Fruit fly (Drosophila melanogaster): ENCODE data around the gene CG42263.

CG42263 gene

dm6 chr3L:19951035-19951434, 4.6 kb downstream of the CG42263 start, which contains the start of gene CG32219:
CG32219 (minus strand) TSS chr3L:19951135.
- no peak for TF ChIP-seq Mnt (GFP tag; optimal IDR thresholded peaks at IDR 0.05)
- TF ChIP-seq Crg-1 (GFP tag; optimal IDR thresholded peaks at IDR 0.05) = no peak
- no peak for TF ChIP-seq cnc (optimal IDR thresholded peaks at IDR 0.05)
- TF ChIP-seq CG14711 (tag; optimal IDR thresholded peaks at IDR 0.05) = no peak

- TF ChIP-seq pad (GFP tag; optimal IDR thresholded peaks at IDR 0.05) (no peak), CG5204 (GFP tag; optimal IDR thresholded peaks at IDR 0.05) (no peak), ovo (GFP tag; optimal IDR thresholded peaks at IDR 0.05) (no peak), CG7101 (tag; optimal IDR thresholded peaks at IDR 0.05) (no peak), cnc (optimal IDR thresholded peaks at IDR 0.05) (no peak), Mnt (GFP tag; optimal IDR thresholded peaks at IDR 0.05) (no peak), Hr96 (GFP tag; optimal IDR thresholded peaks at IDR 0.05) (no peak), cic (GFP tag; optimal IDR thresholded peaks at IDR 0.05) (no peak), CG14711 (tag; optimal IDR thresholded peaks at IDR 0.05) (no peak)
Observed at dm6 chr3L:19945469-19945868, 10.1 kb downstream of the CG42263 start.

- TF ChIP-seq ovo (GFP tag; optimal IDR thresholded peaks at IDR 0.05) (no peak), Clk (GFP tag; optimal IDR thresholded peaks at IDR 0.05) (no peak), CG7101 (tag; optimal IDR thresholded peaks at IDR 0.05) (no peak), tj (GFP tag; optimal IDR thresholded peaks at IDR 0.05) (no peak), Hr96 (GFP tag; optimal IDR thresholded peaks at IDR 0.05) (no peak), kay (GFP tag; ENCODE audit: borderline replicate concordance) (peak; percentile 93), Mnt (GFP tag; optimal IDR thresholded peaks at IDR 0.05) (no peak)
Observed at dm6 chr3L:19941162-19941561, 14.4 kb downstream of the CG42263 start.

- no peak for TF ChIP-seq CG7101 (tag; optimal IDR thresholded peaks at IDR 0.05)
- TF ChIP-seq CG33017 (tag; optimal IDR thresholded peaks at IDR 0.05) = peak; percentile 26
- TF ChIP-seq CG14711 (tag; optimal IDR thresholded peaks at IDR 0.05) = peak; percentile 41
Observed at dm6 chr3L:19940349-19940748, 15.2 kb downstream of the CG42263 start.

- TF ChIP-seq CG7045 (GFP tag; optimal IDR thresholded peaks at IDR 0.05) = peak; percentile 52
- no peak for TF ChIP-seq Crg-1 (GFP tag; optimal IDR thresholded peaks at IDR 0.05)
- peak; percentile 24 for TF ChIP-seq bab1 (GFP tag; optimal IDR thresholded peaks at IDR 0.05)
- peak; percentile 68 for TF ChIP-seq Mnt (GFP tag; optimal IDR thresholded peaks at IDR 0.05)
- TF ChIP-seq cnc (optimal IDR thresholded peaks at IDR 0.05) = no peak
- TF ChIP-seq CG7101 (tag; optimal IDR thresholded peaks at IDR 0.05) = no peak
- TF ChIP-seq toe (GFP tag; optimal IDR thresholded peaks at IDR 0.05) = peak; percentile 19
- TF ChIP-seq tj (GFP tag; optimal IDR thresholded peaks at IDR 0.05) = peak; percentile 34
- TF ChIP-seq pad (GFP tag; optimal IDR thresholded peaks at IDR 0.05) = no peak
- TF ChIP-seq CG33017 (tag; optimal IDR thresholded peaks at IDR 0.05) = peak; percentile 36
- no peak for TF ChIP-seq CG5204 (GFP tag; optimal IDR thresholded peaks at IDR 0.05)
- peak; percentile 64 for TF ChIP-seq cic (GFP tag; optimal IDR thresholded peaks at IDR 0.05)
- TF ChIP-seq CG14711 (tag; optimal IDR thresholded peaks at IDR 0.05) = peak; percentile 14
- TF ChIP-seq CG1620 (GFP tag; optimal IDR thresholded peaks at IDR 0.05) = no peak
- TF ChIP-seq CG12768 (GFP tag; optimal IDR thresholded peaks at IDR 0.05) = peak; percentile 56
- no peak for TF ChIP-seq Clk (GFP tag; optimal IDR thresholded peaks at IDR 0.05)
- TF ChIP-seq ovo (GFP tag; optimal IDR thresholded peaks at IDR 0.05) = no peak
- TF ChIP-seq Hr96 (GFP tag; optimal IDR thresholded peaks at IDR 0.05) = peak; percentile 18
- TF ChIP-seq CG11617 (GFP tag; optimal IDR thresholded peaks at IDR 0.05) = peak; percentile 40
- peak; percentile 29 for TF ChIP-seq kay (GFP tag; ENCODE audit: borderline replicate concordance)
Observed at dm6 chr3L:19939024-19939423, 16.6 kb downstream of the CG42263 start, which contains the start of gene Ac76E. Ac76E (plus strand) TSS chr3L:19939287.

dm6 chr3L:19932917-19933316, 22.7 kb downstream of the CG42263 start:
- TF ChIP-seq toe (GFP tag; optimal IDR thresholded peaks at IDR 0.05) (no peak), CG7045 (GFP tag; optimal IDR thresholded peaks at IDR 0.05) (peak; percentile 66), bab1 (GFP tag; optimal IDR thresholded peaks at IDR 0.05) (no peak), Mnt (GFP tag; optimal IDR thresholded peaks at IDR 0.05) (peak; percentile 39), Crg-1 (GFP tag; optimal IDR thresholded peaks at IDR 0.05) (peak; percentile 71), CG5204 (GFP tag; optimal IDR thresholded peaks at IDR 0.05) (no peak), CG33017 (tag; optimal IDR thresholded peaks at IDR 0.05) (peak; percentile 36), CG14711 (tag; optimal IDR thresholded peaks at IDR 0.05) (peak; percentile 19), ovo (GFP tag; optimal IDR thresholded peaks at IDR 0.05) (peak; percentile 25), CG11617 (GFP tag; optimal IDR thresholded peaks at IDR 0.05) (peak; percentile 54), kay (GFP tag; ENCODE audit: borderline replicate concordance) (peak; percentile 78), cic (GFP tag; optimal IDR thresholded peaks at IDR 0.05) (peak; percentile 72), Clk (GFP tag; optimal IDR thresholded peaks at IDR 0.05) (peak; percentile 4), cnc (optimal IDR thresholded peaks at IDR 0.05) (no peak), CG7101 (tag; optimal IDR thresholded peaks at IDR 0.05) (peak; percentile 39), CG12768 (GFP tag; optimal IDR thresholded peaks at IDR 0.05) (peak; percentile 74), CG1620 (GFP tag; optimal IDR thresholded peaks at IDR 0.05) (peak; percentile 19), pad (GFP tag; optimal IDR thresholded peaks at IDR 0.05) (peak; percentile 21), tj (GFP tag; optimal IDR thresholded peaks at IDR 0.05) (peak; percentile 15), Hr96 (GFP tag; optimal IDR thresholded peaks at IDR 0.05) (no peak)

- TF ChIP-seq cnc (optimal IDR thresholded peaks at IDR 0.05) (no peak), bab1 (GFP tag; optimal IDR thresholded peaks at IDR 0.05) (no peak), cic (GFP tag; optimal IDR thresholded peaks at IDR 0.05) (no peak), toe (GFP tag; optimal IDR thresholded peaks at IDR 0.05) (no peak)
Observed at dm6 chr3L:19931391-19931790, 24.2 kb downstream of the CG42263 start, which contains the start of gene CG46462. CG46462 (plus strand) TSS chr3L:19931691.

All from whole organism, adult.